Worm (Caenorhabditis elegans) whole organism, L4 larva: ENCODE data around the gene T26C5.3.

Source experiments
- F44E2.7 ChIP-seq: fragments of 200-800 bp; sonication (Bioruptor generic); IDR thresholded peaks from 2 replicates; pipeline ENCODE4 v2.1.2; 2022; ENCODE audit warnings: missing genetic modification characterization, missing compliant biosample characterization
- R02D3.7 ChIP-seq: fragments of 150-350 bp; sonication (generic microtip); optimal IDR thresholded peaks from 3 replicates; lab custom pipeline; 2014; ENCODE audit warnings: missing biosample characterization, missing genetic modification characterization
- Y105C5A.15 ChIP-seq: fragments of 200-800 bp; sonication (Bioruptor generic); IDR thresholded peaks from 2 replicates; pipeline ENCODE4 v1.3.6; 2022; ENCODE audit warnings: missing genetic modification characterization, missing compliant biosample characterization
- Y48G9A.11 ChIP-seq: fragments of 200-800 bp; sonication (Bioruptor generic); IDR thresholded peaks from 2 replicates; pipeline ENCODE4 v1.3.6; 2022; ENCODE audit warnings: missing genetic modification reagents, missing genetic modification characterization, missing compliant biosample characterization
- Y75B8A.6 ChIP-seq: fragments of 200-800 bp; sonication (Bioruptor generic); IDR thresholded peaks from 2 replicates; pipeline ENCODE4 v1.3.6; 2022; ENCODE audit warnings: missing genetic modification reagents, missing genetic modification characterization, missing compliant biosample characterization
- ZK546.5 ChIP-seq, 2 experiments: sonication (generic microtip); optimal IDR thresholded peaks; 2 replicates each; lab custom pipeline; 2017; ENCODE audit warnings: missing biosample characterization in 2 of 2, missing genetic modification characterization in 2 of 2
- aha-1 ChIP-seq: fragments of 150-350 bp; peaks from one replicate; lab custom pipeline; 2014; ENCODE audit warnings: missing biosample characterization, missing genetic modification characterization
- aly-2 ChIP-seq: sonication (generic microtip); optimal IDR thresholded peaks from 2 replicates; lab custom pipeline; 2018; ENCODE audit warnings: missing biosample characterization, missing genetic modification characterization
- attf-4 ChIP-seq: sonication (generic microtip); optimal IDR thresholded peaks from 3 replicates; lab custom pipeline; 2017; ENCODE audit warnings: missing biosample characterization, missing genetic modification characterization
- ceh-32 ChIP-seq: sonication (generic microtip); optimal IDR thresholded peaks from 2 replicates; lab custom pipeline; 2016; ENCODE audit warnings: mild to moderate bottlenecking, missing genetic modification characterization, missing compliant biosample characterization; ENCODE audit not compliant: poor library complexity
- ceh-44 ChIP-seq: fragments of 200-800 bp; sonication (Bioruptor generic); IDR thresholded peaks from 2 replicates; pipeline ENCODE4 v1.3.6; 2022; ENCODE audit warnings: missing genetic modification reagents, missing genetic modification characterization, missing compliant biosample characterization
- cey-2 ChIP-seq: sonication (generic microtip); optimal IDR thresholded peaks from 3 replicates; lab custom pipeline; 2017; ENCODE audit warnings: missing genetic modification characterization, mild to moderate bottlenecking, missing compliant biosample characterization, antibody characterized with exemption, borderline replicate concordance; ENCODE audit not compliant: insufficient read depth
- dpl-1 ChIP-seq: fragments of 150-350 bp; optimal IDR thresholded peaks from 2 replicates; lab custom pipeline; 2014; ENCODE audit warnings: missing biosample characterization, missing genetic modification reagents, missing genetic modification characterization
- dve-1 ChIP-seq: sonication (generic microtip); optimal IDR thresholded peaks from 2 replicates; lab custom pipeline; 2017; ENCODE audit warnings: antibody characterized with exemption, mild to moderate bottlenecking, missing genetic modification characterization, missing compliant biosample characterization; ENCODE audit not compliant: insufficient read depth
- gei-8 ChIP-seq: fragments of 200-800 bp; sonication (Bioruptor generic); optimal IDR thresholded peaks from 2 replicates; lab custom pipeline; 2018; ENCODE audit warnings: mild to moderate bottlenecking, missing genetic modification characterization, missing compliant biosample characterization
- hif-1 ChIP-seq, 2 experiments: sonication (generic microtip); optimal IDR thresholded peaks; 2 replicates each; lab custom pipeline; 2016 to 2017; ENCODE audit warnings: missing compliant biosample characterization in 2 of 2, missing genetic modification characterization in 2 of 2, missing genetic modification reagents in 2 of 2, missing genotype in 2 of 2, mild to moderate bottlenecking in 1 of 2
- hlh-11 ChIP-seq: fragments of 200-800 bp; sonication (Bioruptor generic); optimal IDR thresholded peaks from 2 replicates; lab custom pipeline; 2018; ENCODE audit warnings: mild to moderate bottlenecking, missing genetic modification characterization, missing compliant biosample characterization
- hlh-30 ChIP-seq: sonication (generic microtip); optimal IDR thresholded peaks from 2 replicates; lab custom pipeline; 2017; ENCODE audit warnings: antibody characterized with exemption, mild to moderate bottlenecking, missing genetic modification characterization, missing compliant biosample characterization; ENCODE audit not compliant: insufficient read depth
- hmg-1.1 ChIP-seq: fragments of 200-800 bp; sonication (Bioruptor generic); IDR thresholded peaks from 2 replicates; pipeline ENCODE4 v1.3.6; 2022; ENCODE audit warnings: missing genetic modification reagents, missing genetic modification characterization, missing compliant biosample characterization
- lin-1 ChIP-seq: fragments of 200-800 bp; sonication (Bioruptor generic); IDR thresholded peaks from 2 replicates; pipeline ENCODE4 v1.3.6; 2022; ENCODE audit warnings: missing genetic modification reagents, missing genetic modification characterization, missing compliant biosample characterization
- lin-15B ChIP-seq: fragments of 150-350 bp; sonication (generic microtip); optimal IDR thresholded peaks from 3 replicates; lab custom pipeline; 2014; ENCODE audit warnings: missing biosample characterization, missing genetic modification characterization
- lin-38 ChIP-seq: fragments of 200-800 bp; sonication (Bioruptor generic); IDR thresholded peaks from 2 replicates; pipeline ENCODE4 v1.3.6; 2022; ENCODE audit warnings: missing genetic modification reagents, missing genetic modification characterization, missing compliant biosample characterization
- lir-3 ChIP-seq: sonication (generic microtip); optimal IDR thresholded peaks from 2 replicates; lab custom pipeline; 2016; ENCODE audit warnings: mild to moderate bottlenecking, missing genetic modification characterization, missing compliant biosample characterization
- lsy-2 ChIP-seq, 2 experiments: fragments of 150-350 bp in 1 of 2; sonication (generic microtip) in 1 of 2; optimal IDR thresholded peaks; 2 replicates each; lab custom pipeline; 2014 to 2017; ENCODE audit warnings: missing biosample characterization in 2 of 2, missing genetic modification characterization in 2 of 2
- madf-9 ChIP-seq: fragments of 200-800 bp; sonication (Bioruptor generic); conservative IDR thresholded peaks from 2 replicates; pipeline ENCODE4 v1.3.6; 2022; ENCODE audit warnings: missing genetic modification reagents, missing genetic modification characterization, missing compliant biosample characterization
- mdt-29 ChIP-seq: fragments of 200-800 bp; sonication (Bioruptor generic); IDR thresholded peaks from 2 replicates; pipeline ENCODE4 v1.3.6; 2022; ENCODE audit warnings: missing genetic modification reagents, missing genetic modification characterization, missing compliant biosample characterization
- mep-1 ChIP-seq: fragments of 150-350 bp; sonication (generic microtip); optimal IDR thresholded peaks from 3 replicates; lab custom pipeline; 2014; ENCODE audit warnings: missing biosample characterization, missing genetic modification characterization
- mes-2 ChIP-seq: sonication (generic microtip); optimal IDR thresholded peaks from 2 replicates; lab custom pipeline; 2016; ENCODE audit warnings: missing genotype, mild to moderate bottlenecking, missing genetic modification characterization, missing compliant biosample characterization; ENCODE audit not compliant: poor library complexity, severe bottlenecking
- mxl-2 ChIP-seq: fragments of 200-800 bp; sonication (Bioruptor generic); conservative IDR thresholded peaks from 2 replicates; pipeline ENCODE4 v1.3.6; 2022; ENCODE audit warnings: missing genetic modification reagents, missing genetic modification characterization, missing compliant biosample characterization
- nhr-10 ChIP-seq: fragments of 150-350 bp; optimal IDR thresholded peaks from 2 replicates; lab custom pipeline; 2014; ENCODE audit warnings: missing biosample characterization, missing genetic modification characterization
- nhr-111 ChIP-seq: fragments of 200-800 bp; sonication (Bioruptor generic); optimal IDR thresholded peaks from 2 replicates; lab custom pipeline; 2018; ENCODE audit warnings: mild to moderate bottlenecking, missing genetic modification characterization, missing compliant biosample characterization
- nhr-25 ChIP-seq: sonication (generic microtip); optimal IDR thresholded peaks from 2 replicates; lab custom pipeline; 2017; ENCODE audit warnings: missing genetic modification characterization, mild to moderate bottlenecking, missing compliant biosample characterization, antibody characterized with exemption, moderate library complexity, borderline replicate concordance; ENCODE audit not compliant: insufficient read depth
- nhr-41 ChIP-seq: fragments of 200-800 bp; sonication (Bioruptor generic); IDR thresholded peaks from 2 replicates; pipeline ENCODE4 v1.3.6; 2022; ENCODE audit warnings: missing genetic modification reagents, missing genetic modification characterization, missing compliant biosample characterization
- nhr-6 ChIP-seq: fragments of 150-350 bp; optimal IDR thresholded peaks from 2 replicates; lab custom pipeline; 2014; ENCODE audit warnings: missing biosample characterization, missing genetic modification characterization
- pha-4 ChIP-seq, 2 experiments: fragments of 150-350 bp in 1 of 2; fragments of 200-800 bp in 1 of 2; sonication (Bioruptor generic) in 1 of 2; IDR thresholded peaks in 1 of 2; optimal IDR thresholded peaks in 1 of 2; 2 replicates each; pipeline versions ENCODE4 v1.3.6 to Lab custom; 2014 to 2022; ENCODE audit warnings: missing genetic modification characterization in 2 of 2, missing genetic modification reagents in 2 of 2, missing biosample characterization in 1 of 2, missing compliant biosample characterization in 1 of 2
- snpc-1.2 ChIP-seq: fragments of 200-800 bp; sonication (Bioruptor generic); IDR thresholded peaks from 2 replicates; pipeline ENCODE4 v1.3.6; 2022; ENCODE audit warnings: missing genetic modification reagents, missing genetic modification characterization, missing compliant biosample characterization
- spr-3 ChIP-seq: fragments of 200-800 bp; sonication (Bioruptor generic); optimal IDR thresholded peaks from 2 replicates; lab custom pipeline; 2018; ENCODE audit warnings: mild to moderate bottlenecking, missing genetic modification characterization, missing compliant biosample characterization
- tag-97 ChIP-seq: fragments of 200-800 bp; sonication (Bioruptor generic); IDR thresholded peaks from 2 replicates; pipeline ENCODE4 v1.3.6; 2022; ENCODE audit warnings: missing genetic modification characterization, missing compliant biosample characterization
- zfp-2 ChIP-seq: sonication (generic microtip); optimal IDR thresholded peaks from 2 replicates; lab custom pipeline; 2016; ENCODE audit warnings: mild to moderate bottlenecking, missing genetic modification characterization, missing compliant biosample characterization
- zip-11 ChIP-seq: fragments of 200-800 bp; sonication (Bioruptor generic); IDR thresholded peaks from 2 replicates; pipeline ENCODE4 v1.3.6; 2022; ENCODE audit warnings: missing genetic modification characterization, missing compliant biosample characterization
- ztf-7 ChIP-seq: fragments of 150-350 bp; optimal IDR thresholded peaks from 2 replicates; lab custom pipeline; 2014; ENCODE audit warnings: missing biosample characterization, missing genetic modification characterization

The T26C5.3 gene

DNA sequence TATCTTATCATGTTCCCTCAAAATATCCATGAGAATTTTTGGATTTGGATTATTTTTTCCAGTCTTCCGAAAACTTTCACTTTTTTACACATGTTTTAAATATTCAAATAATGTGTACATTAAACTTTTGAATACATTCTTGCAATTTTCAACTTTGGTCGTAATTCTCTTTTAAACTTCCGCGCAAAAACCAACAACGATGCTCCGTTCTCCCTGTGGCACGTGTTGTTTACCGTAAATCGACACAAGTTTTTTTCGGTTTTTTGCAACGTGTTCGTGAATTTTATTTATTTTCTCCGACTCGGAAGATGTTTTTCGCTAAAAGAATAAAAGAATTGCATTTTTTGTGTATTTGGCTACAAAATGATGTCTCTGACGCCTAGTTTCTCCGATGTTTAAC lies 6.4 kb downstream of the T26C5.3 start (continued):
- no peak for TF ChIP-seq ceh-44 (GFP tag; lab: Robert Waterston, UW)
- peak in 1 of 2 experiments; percentile 77 for TF ChIP-seq lsy-2 (tag; optimal IDR thresholded peaks at IDR 0.05; lab: Kevin White, UChicago)
- TF ChIP-seq mes-2, result no peak
- no peak for TF ChIP-seq lin-38 (GFP tag; lab: Robert Waterston, UW)
- no peak for TF ChIP-seq ztf-7 (tag; lab: Kevin White, UChicago)
- TF ChIP-seq nhr-10, result no peak
- no peak for TF ChIP-seq gei-8 (GFP tag; lab: Kevin White, UChicago)
- TF ChIP-seq mxl-2 (GFP tag; lab: Robert Waterston, UW), result no peak
- TF ChIP-seq nhr-111 (GFP tag; lab: Kevin White, UChicago), result no peak
- TF ChIP-seq dve-1 (tag; lab: Kevin White, UChicago), result peak; percentile 44
- TF ChIP-seq nhr-41 (GFP tag; lab: Robert Waterston, UW), result no peak
- no peak for TF ChIP-seq F44E2.7
- peak; percentile 20 for TF ChIP-seq nhr-6 (tag; lab: Kevin White, UChicago)
- peak; percentile 93 for TF ChIP-seq dpl-1
- TF ChIP-seq ZK546.5 (tag; optimal IDR thresholded peaks at IDR 0.05; lab: Kevin White, UChicago), result no peak
- TF ChIP-seq Y48G9A.11, result peak; percentile 98
- TF ChIP-seq zfp-2 (tag; lab: Kevin White, UChicago), result no peak
- TF ChIP-seq hmg-1.1, result no peak
- no peak for TF ChIP-seq lir-3 (tag; lab: Kevin White, UChicago)
- TF ChIP-seq hif-1 (tag; optimal IDR thresholded peaks at IDR 0.05; lab: Kevin White, UChicago), result no peak
- no peak for TF ChIP-seq tag-97 (GFP tag; lab: Robert Waterston, UW)
- no peak for TF ChIP-seq pha-4 (GFP tag; IDR thresholded peaks at IDR 0.05; lab: Robert Waterston, UW)
- TF ChIP-seq pha-4 (tag; optimal IDR thresholded peaks at IDR 0.05; lab: Kevin White, UChicago), result peak; percentile 43
- TF ChIP-seq ceh-32, result no peak
- no peak for TF ChIP-seq snpc-1.2 (GFP tag; lab: Robert Waterston, UW)
- TF ChIP-seq lin-1, result no peak
- TF ChIP-seq Y75B8A.6, result no peak
- TF ChIP-seq Y105C5A.15 (GFP tag; lab: Robert Waterston, UW), result no peak
- no peak for TF ChIP-seq lin-15B (tag; lab: Kevin White, UChicago)
- no peak for TF ChIP-seq spr-3 (GFP tag; lab: Kevin White, UChicago)
- TF ChIP-seq mep-1 (tag; lab: Kevin White, UChicago), result peak; percentile 61
- peak; percentile 46 for TF ChIP-seq hlh-30 (tag; lab: Kevin White, UChicago)
- TF ChIP-seq zip-11 (GFP tag; lab: Robert Waterston, UW), result no peak
- TF ChIP-seq nhr-25 (tag; lab: Kevin White, UChicago), result no peak
- no peak for TF ChIP-seq cey-2 (tag; lab: Kevin White, UChicago)
- no peak for TF ChIP-seq attf-4 (tag; lab: Kevin White, UChicago)
- no peak for TF ChIP-seq aly-2 (tag; lab: Kevin White, UChicago)
- no peak for TF ChIP-seq madf-9 (GFP tag; lab: Robert Waterston, UW)
- peak; percentile 25 for TF ChIP-seq hlh-11 (tag; lab: Kevin White, UChicago)
- TF ChIP-seq R02D3.7 (tag; lab: Kevin White, UChicago), result peak; percentile 75

DNA sequence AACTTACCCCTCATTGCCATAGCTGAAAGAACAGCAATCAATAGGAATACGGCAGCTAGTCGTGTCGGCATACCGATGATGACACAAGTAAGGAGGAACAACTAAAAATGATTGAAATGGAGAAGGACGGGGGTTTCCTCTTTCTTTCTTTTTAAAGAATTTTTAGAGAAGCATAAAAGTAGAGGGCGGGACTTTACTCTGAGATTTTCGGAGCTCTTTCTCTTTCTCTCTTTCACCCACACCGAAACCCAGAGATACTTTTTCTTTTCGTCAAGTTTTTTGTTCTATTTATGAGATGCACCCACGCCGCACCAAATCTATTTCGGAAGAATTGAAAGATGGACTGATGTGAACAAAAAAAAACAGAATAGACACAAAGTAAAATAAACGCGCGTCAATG lies 10.3 kb downstream of the T26C5.3 start, which contains the start of gene T26C5.5:
Gene T26C5.5 (minus strand): TSS at position 101 of the 400 bp plus-strand sequence.
- no peak for TF ChIP-seq mdt-29 (GFP tag; lab: Robert Waterston, UW)
- peak; percentile 16 for TF ChIP-seq aha-1 (tag; lab: Kevin White, UChicago)
